Worm (Caenorhabditis elegans) whole organism, young adult: ENCODE data around the gene Y39A3B.1.

Source experiments
- B0019.2 ChIP-seq: fragments of 200-800 bp; sonication (Bioruptor generic); conservative IDR thresholded peaks from 2 replicates; pipeline ENCODE4 v1.3.6; 2022; ENCODE audit warnings: missing genetic modification reagents, missing genetic modification characterization, missing compliant biosample characterization
- B0261.1 ChIP-seq: sonication (generic microtip); optimal IDR thresholded peaks from 2 replicates; lab custom pipeline; 2016; ENCODE audit warnings: mild to moderate bottlenecking, missing genetic modification characterization, moderate library complexity, missing compliant biosample characterization
- F22D6.2 ChIP-seq: sonication (generic microtip); optimal IDR thresholded peaks from 2 replicates; lab custom pipeline; 2016; ENCODE audit warnings: mild to moderate bottlenecking, missing genetic modification characterization, missing compliant biosample characterization
- F37B4.10 ChIP-seq: fragments of 200-800 bp; sonication (Bioruptor generic); IDR thresholded peaks from 2 replicates; pipeline ENCODE4 v1.3.6; 2022; ENCODE audit warnings: missing genetic modification characterization, missing compliant biosample characterization
- K12H6.12 ChIP-seq: fragments of 200-800 bp; sonication (Bioruptor generic); optimal IDR thresholded peaks from 2 replicates; lab custom pipeline; 2018; ENCODE audit warnings: mild to moderate bottlenecking, missing genetic modification characterization, missing compliant biosample characterization
- atf-7 ChIP-seq: sonication (generic microtip); optimal IDR thresholded peaks from 2 replicates; lab custom pipeline; 2017; ENCODE audit warnings: mild to moderate bottlenecking, missing genetic modification characterization, missing compliant biosample characterization
- athp-1 ChIP-seq: sonication (generic microtip); optimal IDR thresholded peaks from 2 replicates; lab custom pipeline; 2017; ENCODE audit warnings: mild to moderate bottlenecking, missing genetic modification characterization, missing compliant biosample characterization
- ccch-3 ChIP-seq: fragments of 200-800 bp; sonication (Bioruptor generic); optimal IDR thresholded peaks from 2 replicates; lab custom pipeline; 2018; ENCODE audit warnings: mild to moderate bottlenecking, missing genetic modification characterization, missing compliant biosample characterization
- cebp-2 ChIP-seq: fragments of 200-800 bp; sonication (Bioruptor generic); IDR thresholded peaks from 2 replicates; pipeline ENCODE4 v1.3.6; 2022; ENCODE audit warnings: missing genetic modification characterization, missing compliant biosample characterization
- ceh-79 ChIP-seq: sonication (generic microtip); optimal IDR thresholded peaks from 2 replicates; lab custom pipeline; 2017; ENCODE audit warnings: mild to moderate bottlenecking, missing genetic modification characterization, missing compliant biosample characterization
- dpff-1 ChIP-seq: sonication (generic microtip); optimal IDR thresholded peaks from 2 replicates; lab custom pipeline; 2017; ENCODE audit warnings: mild to moderate bottlenecking, missing genetic modification characterization, missing compliant biosample characterization
- dpl-1 ChIP-seq: fragments of 150-350 bp; optimal IDR thresholded peaks from 2 replicates; lab custom pipeline; 2014; ENCODE audit warnings: missing biosample characterization, missing genetic modification reagents, missing genetic modification characterization
- egl-18 ChIP-seq: fragments of 200-800 bp; sonication (Bioruptor generic); IDR thresholded peaks from 2 replicates; pipeline ENCODE4 v1.3.6; 2022; ENCODE audit warnings: missing genetic modification reagents, missing genetic modification characterization, missing compliant biosample characterization
- gei-17 ChIP-seq: fragments of 200-800 bp; sonication (Bioruptor generic); optimal IDR thresholded peaks from 2 replicates; lab custom pipeline; 2018; ENCODE audit warnings: mild to moderate bottlenecking, missing genetic modification characterization, missing compliant biosample characterization
- hlh-26 ChIP-seq: fragments of 200-800 bp; sonication (Bioruptor generic); conservative IDR thresholded peaks from 2 replicates; pipeline ENCODE4 v1.3.6; 2022; ENCODE audit warnings: missing genetic modification reagents, missing genetic modification characterization, missing compliant biosample characterization
- hrde-1 ChIP-seq: sonication (generic microtip); optimal IDR thresholded peaks from 2 replicates; lab custom pipeline; 2016; ENCODE audit warnings: missing genetic modification characterization, mild to moderate bottlenecking, missing compliant biosample characterization, moderate library complexity, missing genotype, missing genetic modification reagents, borderline replicate concordance
- hsf-1 ChIP-seq: fragments of 200-800 bp; sonication (Bioruptor generic); IDR thresholded peaks from 2 replicates; pipeline ENCODE4 v1.3.6; 2022; ENCODE audit warnings: missing genetic modification reagents, missing genetic modification characterization, missing compliant biosample characterization
- lag-1 ChIP-seq: fragments of 200-800 bp; sonication (Bioruptor generic); IDR thresholded peaks from 2 replicates; pipeline ENCODE4 v1.3.6; 2022; ENCODE audit warnings: missing genetic modification reagents, missing genetic modification characterization, missing compliant biosample characterization
- lsy-27 ChIP-seq: sonication (generic microtip); optimal IDR thresholded peaks from 2 replicates; lab custom pipeline; 2017; ENCODE audit warnings: missing genetic modification characterization, mild to moderate bottlenecking, missing compliant biosample characterization, antibody characterized with exemption, missing genotype, borderline replicate concordance; ENCODE audit not compliant: insufficient read depth
- madf-8 ChIP-seq: fragments of 200-800 bp; sonication (Bioruptor generic); conservative IDR thresholded peaks from 2 replicates; pipeline ENCODE4 v1.3.6; 2022; ENCODE audit warnings: missing genetic modification reagents, missing genetic modification characterization, missing compliant biosample characterization
- mcd-1 ChIP-seq: fragments of 200-800 bp; sonication (Bioruptor generic); IDR thresholded peaks from 2 replicates; pipeline ENCODE4 v1.3.6; 2022; ENCODE audit warnings: missing genetic modification reagents, missing genetic modification characterization, missing compliant biosample characterization
- mes-4 ChIP-seq: sonication (generic microtip); optimal IDR thresholded peaks from 2 replicates; lab custom pipeline; 2016; ENCODE audit warnings: missing genotype, missing genetic modification characterization, missing compliant biosample characterization
- nfya-2 ChIP-seq: fragments of 200-800 bp; sonication (Bioruptor generic); IDR thresholded peaks from 2 replicates; pipeline ENCODE4 v1.3.6; 2022; ENCODE audit warnings: missing genetic modification reagents, missing genetic modification characterization, missing compliant biosample characterization
- nhr-27 ChIP-seq: fragments of 200-800 bp; sonication (Bioruptor generic); optimal IDR thresholded peaks from 2 replicates; lab custom pipeline; 2018; ENCODE audit warnings: mild to moderate bottlenecking, missing genetic modification characterization, moderate library complexity, missing compliant biosample characterization
- rec-8 ChIP-seq, 2 experiments: sonication (generic microtip); optimal IDR thresholded peaks; 2 replicates each; lab custom pipeline; 2016; ENCODE audit warnings: mild to moderate bottlenecking in 2 of 2, missing genetic modification characterization in 2 of 2, missing genetic modification reagents in 2 of 2, missing genotype in 2 of 2, missing biosample characterization in 1 of 2, missing compliant biosample characterization in 1 of 2, moderate library complexity in 1 of 2
- rpc-1 ChIP-seq, 2 experiments: fragments of 150-350 bp in 1 of 2; sonication (generic microtip) in 1 of 2; optimal IDR thresholded peaks; 2 replicates each; lab custom pipeline; 2014 to 2018; ENCODE audit warnings: missing biosample characterization in 1 of 2, missing genetic modification characterization in 1 of 2, missing genetic modification reagents in 1 of 2, missing genotype in 1 of 2
- sptf-2 ChIP-seq: fragments of 200-800 bp; sonication (Bioruptor generic); optimal IDR thresholded peaks from 2 replicates; lab custom pipeline; 2018; ENCODE audit warnings: mild to moderate bottlenecking, missing genetic modification characterization, missing compliant biosample characterization
- unc-130 ChIP-seq: sonication (generic microtip); optimal IDR thresholded peaks from 2 replicates; lab custom pipeline; 2016; ENCODE audit warnings: missing genetic modification reagents, missing genetic modification characterization, missing compliant biosample characterization
- unc-62 ChIP-seq: fragments of 150-350 bp; optimal IDR thresholded peaks from 2 replicates; lab custom pipeline; 2014; ENCODE audit warnings: missing biosample characterization, missing genetic modification reagents, missing genetic modification characterization
- xnd-1 ChIP-seq: sonication (generic microtip); optimal IDR thresholded peaks from 2 replicates; lab custom pipeline; 2016; ENCODE audit warnings: missing genotype, missing genetic modification reagents, missing genetic modification characterization, missing compliant biosample characterization
- zfh-2 ChIP-seq: fragments of 200-800 bp; sonication (Bioruptor generic); conservative IDR thresholded peaks from 2 replicates; pipeline ENCODE4 v1.3.6; 2022; ENCODE audit warnings: missing genetic modification reagents, missing genetic modification characterization, missing compliant biosample characterization
- ztf-22 ChIP-seq: fragments of 200-800 bp; sonication (Bioruptor generic); optimal IDR thresholded peaks from 2 replicates; lab custom pipeline; 2018; ENCODE audit warnings: mild to moderate bottlenecking, missing genetic modification characterization, moderate library complexity, missing compliant biosample characterization
- ztf-26 ChIP-seq: sonication (generic microtip); optimal IDR thresholded peaks from 2 replicates; lab custom pipeline; 2017; ENCODE audit warnings: missing genetic modification characterization, missing compliant biosample characterization
- ztf-6 ChIP-seq: fragments of 200-800 bp; sonication (Bioruptor generic); IDR thresholded peaks from 2 replicates; pipeline ENCODE4 v1.3.6; 2022; ENCODE audit warnings: missing genetic modification reagents, missing genetic modification characterization, missing compliant biosample characterization

Gene Y39A3B.1

DNA sequence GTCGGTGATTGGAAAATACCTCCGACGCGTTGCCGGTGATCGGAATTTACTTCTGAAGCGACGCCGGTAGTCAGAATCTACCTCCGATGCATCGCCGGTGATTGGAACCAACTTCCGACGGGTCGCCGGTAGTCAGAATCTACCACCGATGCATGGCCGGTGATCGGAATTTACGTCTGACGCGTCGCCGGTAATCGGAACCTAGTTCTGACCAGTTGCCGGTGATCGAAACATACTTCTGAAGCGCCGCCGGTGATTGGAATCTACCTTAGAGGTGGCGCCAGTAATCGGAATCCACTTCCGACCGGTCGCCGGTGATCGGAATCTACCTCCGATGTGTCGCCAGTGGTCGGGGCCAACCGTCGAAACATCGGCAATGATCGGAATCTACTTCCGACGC lies 2.5 kb downstream of the Y39A3B.1 start:
- TF ChIP-seq F37B4.10 (GFP tag; lab: Robert Waterston, UW) (no peak), zfh-2 (GFP tag; lab: Robert Waterston, UW) (peak; percentile 67), lsy-27 (tag; lab: Kevin White, UChicago) (no peak), xnd-1 (no peak), cebp-2 (GFP tag; lab: Robert Waterston, UW) (no peak), K12H6.12 (tag; lab: Kevin White, UChicago) (no peak), hlh-26 (GFP tag; lab: Robert Waterston, UW) (no peak), atf-7 (tag; lab: Kevin White, UChicago) (no peak)
- TF ChIP-seq, all 124 proteins: peak for 1

DNA sequence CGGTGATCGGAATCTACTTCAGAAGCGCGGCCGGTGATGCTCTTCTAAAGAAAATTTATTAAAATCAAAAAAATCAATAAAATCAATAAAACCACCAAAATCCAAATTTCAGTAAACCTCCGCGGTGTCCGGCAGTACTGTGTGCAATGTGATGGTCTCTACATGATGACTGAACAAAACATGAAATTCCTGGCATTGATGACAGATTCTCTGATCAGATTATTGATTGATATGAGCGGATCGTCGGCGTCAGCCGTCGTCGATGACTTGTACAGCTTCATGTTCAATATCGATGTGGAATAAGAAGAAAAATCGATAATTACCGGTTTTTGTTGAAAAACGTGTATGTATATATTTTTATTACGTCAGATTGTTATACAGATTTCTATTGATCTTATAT lies 3.1 kb downstream of the Y39A3B.1 start:
- TF ChIP-seq F22D6.2 (tag; lab: Kevin White, UChicago) (no peak), lag-1 (no peak), K12H6.12 (tag; lab: Kevin White, UChicago) (no peak), ztf-6 (GFP tag; lab: Robert Waterston, UW) (no peak), egl-18 (GFP tag; lab: Robert Waterston, UW) (no peak), ceh-79 (tag; lab: Kevin White, UChicago) (no peak), dpff-1 (no peak), madf-8 (GFP tag; lab: Robert Waterston, UW) (no peak), gei-17 (GFP tag; lab: Kevin White, UChicago) (no peak), dpl-1 (no peak), B0261.1 (tag; lab: Kevin White, UChicago) (no peak), hlh-26 (GFP tag; lab: Robert Waterston, UW) (no peak)

DNA sequence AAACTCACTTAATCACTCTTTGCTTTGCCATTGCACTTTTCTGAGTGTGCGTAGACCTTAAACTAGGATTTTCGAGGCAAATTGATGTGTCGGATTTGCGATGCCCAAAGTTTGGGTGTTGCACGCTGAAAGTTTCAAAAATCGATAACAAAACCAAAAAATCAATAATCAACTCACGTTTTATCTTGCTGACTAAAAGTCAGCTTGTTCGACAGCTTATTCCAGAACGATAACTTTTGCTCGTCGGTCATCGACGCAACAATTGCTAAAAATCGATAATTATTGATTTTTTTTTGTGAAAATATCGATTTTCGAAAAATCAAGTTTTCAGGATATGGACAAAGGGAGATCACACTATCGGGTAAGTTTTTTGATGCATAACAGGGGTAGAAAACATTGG lies 6.7 kb downstream of the Y39A3B.1 start:
- TF ChIP-seq rec-8 (tag; optimal IDR thresholded peaks at IDR 0.05; lab: Kevin White, UChicago) = no peak
- no peak for TF ChIP-seq F22D6.2 (tag; lab: Kevin White, UChicago)
- TF ChIP-seq unc-62 (GFP tag; lab: Kevin White, UChicago) = no peak
- no peak for TF ChIP-seq unc-130
- TF ChIP-seq nhr-27 (tag; lab: Kevin White, UChicago) = no peak
- no peak for TF ChIP-seq ccch-3 (GFP tag; lab: Kevin White, UChicago)
- TF ChIP-seq mes-4 (tag; lab: Kevin White, UChicago) = no peak
- TF ChIP-seq rpc-1 (optimal IDR thresholded peaks at IDR 0.05; lab: Kevin White, UChicago) = no peak
- no peak for TF ChIP-seq rpc-1 (tag; optimal IDR thresholded peaks at IDR 0.05; lab: Kevin White, UChicago)
- no peak for TF ChIP-seq hrde-1
- TF ChIP-seq B0019.2 (GFP tag; lab: Robert Waterston, UW) = no peak
- TF ChIP-seq ztf-26 (tag; lab: Kevin White, UChicago) = no peak
- no peak for TF ChIP-seq sptf-2 (GFP tag; lab: Kevin White, UChicago)
- no peak for TF ChIP-seq hsf-1 (GFP tag; lab: Robert Waterston, UW)
- no peak for TF ChIP-seq athp-1 (tag; lab: Kevin White, UChicago)
- TF ChIP-seq mcd-1 (GFP tag; lab: Robert Waterston, UW) = no peak
- no peak for TF ChIP-seq nfya-2
- no peak for TF ChIP-seq gei-17 (GFP tag; lab: Kevin White, UChicago)
- no peak for TF ChIP-seq ztf-22 (GFP tag; lab: Kevin White, UChicago)
- no peak for TF ChIP-seq madf-8 (GFP tag; lab: Robert Waterston, UW)
